Fruit fly (Drosophila melanogaster) whole organism, embryonic: Measurements from ENCODE around the gene Hex-t2.

Experiments
- B-H2 ChIP-seq: fragments of 200-800 bp; sonication (Bioruptor generic); optimal IDR thresholded peaks from 2 replicates; lab custom pipeline; 2018; ENCODE audit warnings: missing biosample characterization, mild to moderate bottlenecking, missing genetic modification characterization
- C15 ChIP-seq: fragments of 200-800 bp; sonication (Bioruptor generic); IDR thresholded peaks from 3 replicates; pipeline ENCODE4 v1.3.6; 2022; ENCODE audit warnings: missing biosample characterization, missing genetic modification characterization
- CG10274 ChIP-seq: fragments of 200-800 bp; sonication (Bioruptor generic); optimal IDR thresholded peaks from 3 replicates; lab custom pipeline; 2017; ENCODE audit warnings: missing biosample characterization, mild to moderate bottlenecking, missing genetic modification characterization
- CG14965 ChIP-seq: fragments of 200-800 bp; sonication (Bioruptor generic); optimal IDR thresholded peaks from 2 replicates; lab custom pipeline; 2016; ENCODE audit warnings: missing biosample characterization, missing genetic modification characterization, borderline replicate concordance
- CG1602 ChIP-seq: fragments of 200-800 bp; sonication (Bioruptor generic); optimal IDR thresholded peaks from 3 replicates; lab custom pipeline; 2016; ENCODE audit warnings: missing biosample characterization, missing genetic modification characterization
- CG17186 ChIP-seq: fragments of 200-800 bp; sonication (Bioruptor generic); optimal IDR thresholded peaks from 3 replicates; lab custom pipeline; 2017; ENCODE audit warnings: missing biosample characterization, missing genetic modification reagents, missing genetic modification characterization
- CG2202 ChIP-seq: fragments of 200-800 bp; sonication (Bioruptor generic); optimal IDR thresholded peaks from 2 replicates; lab custom pipeline; 2018; ENCODE audit warnings: missing biosample characterization, mild to moderate bottlenecking, missing genetic modification characterization
- CG2875 ChIP-seq: fragments of 200-800 bp; sonication (Bioruptor generic); optimal IDR thresholded peaks from 2 replicates; lab custom pipeline; 2017; ENCODE audit warnings: missing biosample characterization, mild to moderate bottlenecking, missing genetic modification characterization, missing genetic modification reagents
- CG3065 ChIP-seq: fragments of 200-800 bp; sonication (Bioruptor generic); optimal IDR thresholded peaks from 2 replicates; lab custom pipeline; 2016; ENCODE audit warnings: missing biosample characterization, missing genetic modification characterization
- CG31365 ChIP-seq: fragments of 200-800 bp; sonication (Bioruptor generic); optimal IDR thresholded peaks from 2 replicates; lab custom pipeline; 2018; ENCODE audit warnings: missing biosample characterization, mild to moderate bottlenecking, missing genetic modification characterization
- CG33557 ChIP-seq: fragments of 200-800 bp; sonication (Bioruptor generic); optimal IDR thresholded peaks from 2 replicates; lab custom pipeline; 2019; ENCODE audit warnings: missing biosample characterization, mild to moderate bottlenecking, missing genetic modification characterization, moderate library complexity
- CG3995 ChIP-seq: fragments of 200-800 bp; sonication (Bioruptor generic); optimal IDR thresholded peaks from 3 replicates; lab custom pipeline; 2016; ENCODE audit warnings: missing biosample characterization, missing genetic modification characterization
- CG6272 ChIP-seq: fragments of 200-800 bp; sonication (Bioruptor generic); IDR thresholded peaks from 2 replicates; pipeline ENCODE4 v1.3.6; 2022; ENCODE audit warnings: missing biosample characterization, missing genetic modification characterization
- CG6765 ChIP-seq: fragments of 200-800 bp; sonication (Bioruptor generic); optimal IDR thresholded peaks from 3 replicates; lab custom pipeline; 2017; ENCODE audit warnings: missing biosample characterization, mild to moderate bottlenecking, missing genetic modification characterization
- CG6791 ChIP-seq: fragments of 200-800 bp; sonication (Bioruptor generic); IDR thresholded peaks from 3 replicates; pipeline ENCODE4 v1.3.6; 2022; ENCODE audit warnings: missing biosample characterization, missing genetic modification characterization; ENCODE audit not compliant: partially characterized antibody
- CG6813 ChIP-seq: fragments of 200-800 bp; sonication (Bioruptor generic); optimal IDR thresholded peaks from 2 replicates; lab custom pipeline; 2017; ENCODE audit warnings: missing biosample characterization, missing genetic modification characterization, mild to moderate bottlenecking, moderate library complexity, missing genetic modification reagents
- CG7271 ChIP-seq: fragments of 200-800 bp; sonication (Bioruptor generic); optimal IDR thresholded peaks from 2 replicates; lab custom pipeline; 2018; ENCODE audit warnings: missing biosample characterization, mild to moderate bottlenecking, missing genetic modification characterization, moderate library complexity
- CG7928 ChIP-seq: fragments of 200-800 bp; sonication (Bioruptor generic); optimal IDR thresholded peaks from 2 replicates; lab custom pipeline; 2017; ENCODE audit warnings: missing biosample characterization, mild to moderate bottlenecking, missing genetic modification characterization
- Hey ChIP-seq: fragments of 200-800 bp; sonication (Bioruptor generic); optimal IDR thresholded peaks from 3 replicates; lab custom pipeline; 2018; ENCODE audit warnings: missing biosample characterization, mild to moderate bottlenecking, missing genetic modification characterization
- Lhr ChIP-seq: fragments of 200-800 bp; sonication (Bioruptor generic); optimal IDR thresholded peaks from 3 replicates; lab custom pipeline; 2017; ENCODE audit warnings: mild to moderate bottlenecking, missing biosample characterization, missing genetic modification reagents, missing genetic modification characterization
- Med ChIP-seq: fragments of 200-800 bp; sonication (Bioruptor generic); peaks from one replicate; lab custom pipeline; 2016; ENCODE audit warnings: missing biosample characterization, missing genetic modification characterization, mild to moderate bottlenecking, inconsistent platforms, moderate library complexity
- Opbp ChIP-seq: fragments of 200-800 bp; sonication (Bioruptor generic); IDR thresholded peaks from 3 replicates; pipeline ENCODE4 v1.3.6; 2022; ENCODE audit warnings: missing biosample characterization, missing genetic modification characterization; ENCODE audit not compliant: partially characterized antibody
- Sry-β ChIP-seq: fragments of 200-800 bp; sonication (Bioruptor generic); optimal IDR thresholded peaks from 2 replicates; lab custom pipeline; 2018; ENCODE audit warnings: missing biosample characterization, mild to moderate bottlenecking, missing genetic modification characterization, moderate library complexity
- Stat92E ChIP-seq, 3 experiments: fragments of >200 bp in 2 of 3; fragments of 200-800 bp in 1 of 3; sonication (Bioruptor generic) in 1 of 3; optimal IDR thresholded peaks; 2 replicates each; lab custom pipeline; 2017 to 2019; ENCODE audit warnings: missing biosample characterization in 3 of 3, missing genetic modification characterization in 3 of 3, mild to moderate bottlenecking in 1 of 3, moderate library complexity in 1 of 3
- Tbp ChIP-seq: fragments of >200 bp; optimal IDR thresholded peaks from 2 replicates; lab custom pipeline; 2018; ENCODE audit warnings: missing biosample characterization, missing genetic modification characterization
- ac ChIP-seq: fragments of 200-800 bp; sonication (Bioruptor generic); optimal IDR thresholded peaks from 3 replicates; lab custom pipeline; 2017; ENCODE audit warnings: missing biosample characterization, mild to moderate bottlenecking, missing genetic modification characterization
- ash1 ChIP-seq: fragments of 200-800 bp; sonication (Bioruptor generic); optimal IDR thresholded peaks from 2 replicates; lab custom pipeline; 2018; ENCODE audit warnings: missing biosample characterization, mild to moderate bottlenecking, missing genetic modification characterization
- bigmax ChIP-seq: fragments of 200-800 bp; sonication (Bioruptor generic); optimal IDR thresholded peaks from 2 replicates; lab custom pipeline; 2018; ENCODE audit warnings: missing biosample characterization, mild to moderate bottlenecking, missing genetic modification characterization
- bowl ChIP-seq: fragments of 200-800 bp; sonication (Bioruptor generic); IDR thresholded peaks from 2 replicates; pipeline ENCODE4 v1.3.6; 2022; ENCODE audit warnings: missing biosample characterization, missing genetic modification characterization
- cas ChIP-seq: fragments of 200-800 bp; sonication (Bioruptor generic); IDR thresholded peaks from 2 replicates; pipeline ENCODE4 v1.3.6; 2022; ENCODE audit warnings: missing biosample characterization, missing genetic modification characterization
- chinmo ChIP-seq: fragments of 200-800 bp; sonication (Bioruptor generic); IDR thresholded peaks from 4 replicates; pipeline ENCODE4 v1.3.6; 2022; ENCODE audit warnings: missing biosample characterization, missing genetic modification characterization; ENCODE audit not compliant: partially characterized antibody
- danr ChIP-seq: fragments of 200-800 bp; sonication (Bioruptor generic); IDR thresholded peaks from 2 replicates; pipeline ENCODE4 v1.3.6; 2022; ENCODE audit warnings: missing biosample characterization, missing genetic modification characterization
- dati ChIP-seq: fragments of 200-800 bp; sonication (Bioruptor generic); IDR thresholded peaks from 2 replicates; pipeline ENCODE4 v1.3.6; 2022; ENCODE audit warnings: missing biosample characterization, missing genetic modification characterization
- dmrt11E ChIP-seq: fragments of 200-800 bp; sonication (Bioruptor generic); optimal IDR thresholded peaks from 3 replicates; lab custom pipeline; 2018; ENCODE audit warnings: missing biosample characterization, mild to moderate bottlenecking, missing genetic modification characterization, moderate library complexity
- dpn ChIP-seq, 2 experiments: fragments of 200-800 bp; sonication (Bioruptor generic); optimal IDR thresholded peaks; 3 replicates each; lab custom pipeline; 2016; ENCODE audit warnings: missing biosample characterization in 2 of 2, missing genetic modification characterization in 2 of 2
- emc ChIP-seq: fragments of 200-800 bp; sonication (Bioruptor generic); optimal IDR thresholded peaks from 2 replicates; lab custom pipeline; 2016; ENCODE audit warnings: missing biosample characterization, missing genetic modification characterization
- gsb ChIP-seq: fragments of 200-800 bp; sonication (Bioruptor generic); IDR thresholded peaks from 2 replicates; pipeline ENCODE4 v1.3.6; 2022; ENCODE audit warnings: missing biosample characterization, missing genetic modification characterization
- jumu ChIP-seq: fragments of 200-800 bp; sonication (Bioruptor generic); optimal IDR thresholded peaks from 3 replicates; lab custom pipeline; 2016; ENCODE audit warnings: missing biosample characterization, missing genetic modification characterization
- kni ChIP-seq: fragments of 200-800 bp; sonication (Bioruptor generic); optimal IDR thresholded peaks from 3 replicates; lab custom pipeline; 2017; ENCODE audit warnings: mild to moderate bottlenecking, missing biosample characterization, missing genetic modification reagents, missing genetic modification characterization
- mld ChIP-seq: fragments of 200-800 bp; sonication (Bioruptor generic); IDR thresholded peaks from 3 replicates; pipeline ENCODE4 v1.3.6; 2022; ENCODE audit warnings: missing biosample characterization, missing genetic modification characterization; ENCODE audit not compliant: partially characterized antibody
- nau ChIP-seq: fragments of 200-800 bp; sonication (Bioruptor generic); optimal IDR thresholded peaks from 3 replicates; lab custom pipeline; 2017; ENCODE audit warnings: missing biosample characterization, mild to moderate bottlenecking, missing genetic modification characterization, missing genetic modification reagents
- p53 ChIP-seq: fragments of 200-800 bp; sonication (Bioruptor generic); optimal IDR thresholded peaks from 2 replicates; lab custom pipeline; 2016; ENCODE audit warnings: missing biosample characterization, missing genetic modification characterization
- peb ChIP-seq: fragments of 200-800 bp; sonication (Bioruptor generic); IDR thresholded peaks from 2 replicates; pipeline ENCODE4 v1.3.6; 2022; ENCODE audit warnings: missing biosample characterization, missing genetic modification characterization
- phol ChIP-seq: fragments of 200-800 bp; sonication (Bioruptor generic); optimal IDR thresholded peaks from 3 replicates; lab custom pipeline; 2018; ENCODE audit warnings: missing biosample characterization, mild to moderate bottlenecking, missing genetic modification characterization, moderate library complexity
- seq ChIP-seq: fragments of 200-800 bp; sonication (Bioruptor generic); IDR thresholded peaks from 2 replicates; pipeline ENCODE4 v1.3.6; 2022; ENCODE audit warnings: missing biosample characterization, missing genetic modification characterization
- tll ChIP-seq, 2 experiments: fragments of 200-800 bp in 1 of 2; fragments of >200 bp in 1 of 2; sonication (Bioruptor generic) in 1 of 2; optimal IDR thresholded peaks; 2 replicates each; lab custom pipeline; 2017 to 2019; ENCODE audit warnings: missing biosample characterization in 2 of 2, missing genetic modification characterization in 2 of 2, mild to moderate bottlenecking in 1 of 2, moderate library complexity in 1 of 2
- trh ChIP-seq: fragments of 200-800 bp; sonication (Bioruptor generic); optimal IDR thresholded peaks from 2 replicates; lab custom pipeline; 2016; ENCODE audit warnings: missing biosample characterization, missing genetic modification characterization
- vfl ChIP-seq: fragments of 200-800 bp; sonication (Bioruptor generic); optimal IDR thresholded peaks from 2 replicates; lab custom pipeline; 2016; ENCODE audit warnings: missing biosample characterization, missing genetic modification characterization
- zen ChIP-seq: fragments of 200-800 bp; sonication (Bioruptor generic); optimal IDR thresholded peaks from 3 replicates; lab custom pipeline; 2018; ENCODE audit warnings: missing biosample characterization, mild to moderate bottlenecking, missing genetic modification characterization, moderate library complexity

Gene Hex-t2

dm6 chr3R:26461226-26461805 is 10.8 kb downstream of the Hex-t2 start, which contains the start of gene CG5455:
CG5455 (plus strand) TSS chr3R:26461527.
- TF ChIP-seq danr (GFP tag; lab: Robert Waterston, UW) (no peak), jumu (GFP tag; lab: Kevin White, UChicago) (no peak), chinmo (GFP tag; lab: Robert Waterston, UW) (peak; percentile 92; the same call in 2 of the 4 replicates), CG17186 (GFP tag; lab: Kevin White, UChicago) (no peak), CG7271 (tag; lab: Kevin White, UChicago) (no peak), mld (GFP tag; lab: Robert Waterston, UW) (no peak), ash1 (no peak), peb (GFP tag; lab: Robert Waterston, UW) (no peak; the same call in 1 of the 2 replicates), ac (no peak), CG7928 (GFP tag; lab: Kevin White, UChicago) (no peak), vfl (GFP tag; lab: Kevin White, UChicago) (no peak), Hey (tag; lab: Kevin White, UChicago) (peak; percentile 50), gsb (GFP tag; lab: Robert Waterston, UW) (no peak), CG2875 (GFP tag; lab: Kevin White, UChicago) (peak; percentile 14), Med (GFP tag; lab: Kevin White, UChicago) (peak; percentile 93), trh (GFP tag; lab: Kevin White, UChicago) (no peak), CG3065 (GFP tag; lab: Kevin White, UChicago) (no peak), Lhr (no peak), CG6765 (GFP tag; lab: Kevin White, UChicago) (peak; percentile 15), nau (GFP tag; lab: Kevin White, UChicago) (peak; percentile 67), dpn (GFP tag; optimal IDR thresholded peaks at IDR 0.05; lab: Kevin White, UChicago) (no peak), zen (tag; lab: Kevin White, UChicago) (no peak), Stat92E (GFP tag; optimal IDR thresholded peaks at IDR 0.05; lab: Kevin White, UChicago) (no peak), CG6813 (GFP tag; lab: Kevin White, UChicago) (peak; percentile 71), CG6791 (GFP tag; lab: Robert Waterston, UW) (0 out of 3 replicates have a peak, but pooled peaks have one; percentile 49), seq (GFP tag; lab: Robert Waterston, UW) (peak; percentile 36; the same call in 1 of the 2 replicates), phol (tag; lab: Kevin White, UChicago) (no peak), emc (GFP tag; lab: Kevin White, UChicago) (no peak), Tbp (GFP tag; lab: Kevin White, UChicago) (no peak), dmrt11E (no peak), bigmax (GFP tag; lab: Kevin White, UChicago) (no peak), cas (GFP tag; lab: Robert Waterston, UW) (no peak), CG31365 (tag; lab: Kevin White, UChicago) (peak; percentile 42), CG3995 (GFP tag; lab: Kevin White, UChicago) (no peak), CG33557 (GFP tag; lab: Kevin White, UChicago) (no peak), p53 (GFP tag; lab: Kevin White, UChicago) (no peak), CG1602 (GFP tag; lab: Kevin White, UChicago) (no peak), dati (GFP tag; lab: Robert Waterston, UW) (no peak), kni (GFP tag; lab: Kevin White, UChicago) (no peak), tll (GFP tag; optimal IDR thresholded peaks at IDR 0.05; lab: Kevin White, UChicago) (no peak), CG10274 (no peak), B-H2 (GFP tag; lab: Kevin White, UChicago) (peak; percentile 74), bowl (GFP tag; lab: Robert Waterston, UW) (peak; percentile 85; the same call in 1 of the 2 replicates), CG14965 (GFP tag; lab: Kevin White, UChicago) (no peak), CG2202 (tag; lab: Kevin White, UChicago) (no peak), Opbp (GFP tag; lab: Robert Waterston, UW) (peak; percentile 62; the same call in 1 of the 3 replicates), CG6272 (GFP tag; lab: Robert Waterston, UW) (0 out of 2 replicates have a peak, but pooled peaks have one; percentile 13), Sry-β (GFP tag; lab: Kevin White, UChicago) (no peak), C15 (no peak)
